Worm (Caenorhabditis elegans) whole organism, L3 larva: Measurements from ENCODE around the gene K09E3.2.

Source experiments
- R02D3.7 ChIP-seq: fragments of 150-350 bp; optimal IDR thresholded peaks from 2 replicates; lab custom pipeline; 2014; ENCODE audit warnings: missing biosample characterization, missing genetic modification characterization
- ZK546.5 ChIP-seq: sonication (generic microtip); optimal IDR thresholded peaks from 2 replicates; lab custom pipeline; 2017; ENCODE audit warnings: missing biosample characterization, missing genetic modification characterization
- aly-2 ChIP-seq: fragments of 150-350 bp; optimal IDR thresholded peaks from 2 replicates; lab custom pipeline; 2014; ENCODE audit warnings: missing biosample characterization, missing genetic modification characterization
- ama-1 ChIP-seq: fragments of 150-350 bp; optimal IDR thresholded peaks from 2 replicates; lab custom pipeline; 2018
- ceh-16 ChIP-seq: sonication (generic microtip); optimal IDR thresholded peaks from 2 replicates; lab custom pipeline; 2017; ENCODE audit warnings: missing biosample characterization, missing genetic modification characterization
- ceh-28 ChIP-seq: fragments of 150-350 bp; optimal IDR thresholded peaks from 2 replicates; lab custom pipeline; 2014; ENCODE audit warnings: missing biosample characterization, missing genetic modification reagents, missing genetic modification characterization
- ceh-82 ChIP-seq: fragments of 150-350 bp; optimal IDR thresholded peaks from 2 replicates; lab custom pipeline; 2014; ENCODE audit warnings: missing biosample characterization, missing genetic modification characterization
- ceh-9 ChIP-seq: sonication (generic microtip); optimal IDR thresholded peaks from 2 replicates; lab custom pipeline; 2018; ENCODE audit warnings: missing biosample characterization, missing genetic modification characterization
- daf-12 ChIP-seq: fragments of 150-350 bp; optimal IDR thresholded peaks from 2 replicates; lab custom pipeline; 2014; ENCODE audit warnings: missing biosample characterization, missing genetic modification reagents, missing genetic modification characterization
- egl-27 ChIP-seq: sonication (generic microtip); optimal IDR thresholded peaks from 4 replicates; lab custom pipeline; 2017; ENCODE audit warnings: missing biosample characterization, missing genetic modification reagents, missing genetic modification characterization
- egl-5 ChIP-seq: fragments of 150-350 bp; optimal IDR thresholded peaks from 2 replicates; lab custom pipeline; 2017; ENCODE audit warnings: missing biosample characterization, missing genetic modification reagents, missing genetic modification characterization, inconsistent platforms
- elt-1 ChIP-seq: fragments of 150-350 bp; optimal IDR thresholded peaks from 2 replicates; lab custom pipeline; 2014; ENCODE audit warnings: missing biosample characterization, missing genetic modification characterization
- elt-2 ChIP-seq: sonication (generic microtip); optimal IDR thresholded peaks from 2 replicates; lab custom pipeline; 2016; ENCODE audit warnings: missing genetic modification reagents, mild to moderate bottlenecking, missing genetic modification characterization, missing compliant biosample characterization
- elt-3 ChIP-seq, 3 experiments: fragments of 150-350 bp in 1 of 3; sonication (generic microtip) in 2 of 3; optimal IDR thresholded peaks; 2 replicates in 2 of 3; 4 replicates in 1 of 3; lab custom pipeline; 2014 to 2017; ENCODE audit warnings: missing biosample characterization in 3 of 3, missing genetic modification characterization in 3 of 3
- eor-1 ChIP-seq, 2 experiments: fragments of 150-350 bp; optimal IDR thresholded peaks; 2 replicates each; lab custom pipeline; 2014 to 2018; ENCODE audit warnings: missing biosample characterization in 2 of 2, missing genetic modification characterization in 2 of 2
- fkh-10 ChIP-seq: sonication (generic microtip); optimal IDR thresholded peaks from 2 replicates; lab custom pipeline; 2017; ENCODE audit warnings: missing biosample characterization, missing genetic modification reagents, missing genetic modification characterization
- fkh-2 ChIP-seq: fragments of 150-350 bp; optimal IDR thresholded peaks from 2 replicates; lab custom pipeline; 2014; ENCODE audit warnings: missing biosample characterization, missing genetic modification reagents, missing genetic modification characterization
- fos-1 ChIP-seq: fragments of 150-350 bp; optimal IDR thresholded peaks from 2 replicates; lab custom pipeline; 2014; ENCODE audit warnings: missing biosample characterization, missing genetic modification characterization
- hmg-11 ChIP-seq: sonication (generic microtip); optimal IDR thresholded peaks from 2 replicates; lab custom pipeline; 2016; ENCODE audit warnings: missing genetic modification characterization, missing compliant biosample characterization
- jun-1 ChIP-seq: fragments of 150-350 bp; optimal IDR thresholded peaks from 2 replicates; lab custom pipeline; 2014; ENCODE audit warnings: missing biosample characterization, missing genetic modification reagents, missing genetic modification characterization
- lin-15B ChIP-seq: fragments of 150-350 bp; optimal IDR thresholded peaks from 2 replicates; lab custom pipeline; 2014; ENCODE audit warnings: missing biosample characterization, missing genetic modification characterization
- lin-39 ChIP-seq: fragments of 150-350 bp; optimal IDR thresholded peaks from 2 replicates; lab custom pipeline; 2018; ENCODE audit warnings: missing biosample characterization, missing genetic modification reagents, missing genetic modification characterization
- lsy-12 ChIP-seq: sonication (generic microtip); optimal IDR thresholded peaks from 2 replicates; lab custom pipeline; 2016; ENCODE audit warnings: mild to moderate bottlenecking, missing genetic modification characterization, missing compliant biosample characterization
- mdl-1 ChIP-seq: fragments of 150-350 bp; optimal IDR thresholded peaks from 2 replicates; lab custom pipeline; 2014; ENCODE audit warnings: missing biosample characterization, missing genetic modification characterization
- mml-1 ChIP-seq: fragments of 150-350 bp; sonication (generic microtip); optimal IDR thresholded peaks from 3 replicates; lab custom pipeline; 2014; ENCODE audit warnings: missing biosample characterization, missing genetic modification characterization
- nfya-1 ChIP-seq: sonication (generic microtip); optimal IDR thresholded peaks from 2 replicates; lab custom pipeline; 2017; ENCODE audit warnings: missing genetic modification characterization, mild to moderate bottlenecking, missing compliant biosample characterization, antibody characterized with exemption, moderate library complexity; ENCODE audit not compliant: insufficient read depth
- nhr-11 ChIP-seq: fragments of 150-350 bp; optimal IDR thresholded peaks from 2 replicates; lab custom pipeline; 2014; ENCODE audit warnings: missing biosample characterization, missing genetic modification characterization
- nhr-12 ChIP-seq: fragments of 150-350 bp; optimal IDR thresholded peaks from 2 replicates; lab custom pipeline; 2014; ENCODE audit warnings: missing biosample characterization, missing genetic modification characterization
- nhr-23 ChIP-seq: fragments of 150-350 bp; optimal IDR thresholded peaks from 2 replicates; lab custom pipeline; 2014; ENCODE audit warnings: missing biosample characterization, missing genetic modification reagents, missing genetic modification characterization
- nhr-237 ChIP-seq: fragments of 150-350 bp; optimal IDR thresholded peaks from 2 replicates; lab custom pipeline; 2014; ENCODE audit warnings: missing biosample characterization, missing genetic modification characterization
- nhr-25 ChIP-seq: sonication (generic microtip); optimal IDR thresholded peaks from 2 replicates; lab custom pipeline; 2017; ENCODE audit warnings: missing biosample characterization, missing genetic modification characterization
- nhr-28 ChIP-seq: fragments of 150-350 bp; optimal IDR thresholded peaks from 2 replicates; lab custom pipeline; 2014; ENCODE audit warnings: missing biosample characterization, missing genetic modification characterization
- nhr-43 ChIP-seq: sonication (generic microtip); optimal IDR thresholded peaks from 2 replicates; lab custom pipeline; 2016; ENCODE audit warnings: mild to moderate bottlenecking, missing genetic modification characterization, missing compliant biosample characterization; ENCODE audit not compliant: poor library complexity, severe bottlenecking
- nhr-67 ChIP-seq: fragments of 150-350 bp; optimal IDR thresholded peaks from 2 replicates; lab custom pipeline; 2014; ENCODE audit warnings: missing biosample characterization, missing genetic modification characterization
- nhr-76 ChIP-seq: fragments of 150-350 bp; sonication (generic microtip); optimal IDR thresholded peaks from 5 replicates; lab custom pipeline; 2014; ENCODE audit warnings: missing biosample characterization, missing genetic modification characterization
- nhr-77 ChIP-seq: fragments of 150-350 bp; optimal IDR thresholded peaks from 2 replicates; lab custom pipeline; 2014; ENCODE audit warnings: missing biosample characterization, missing genetic modification characterization
- pha-4 ChIP-seq: fragments of 150-350 bp; optimal IDR thresholded peaks from 2 replicates; lab custom pipeline; 2014; ENCODE audit warnings: missing biosample characterization, missing genetic modification reagents, missing genetic modification characterization
- pqm-1 ChIP-seq: fragments of 150-350 bp; optimal IDR thresholded peaks from 2 replicates; lab custom pipeline; 2017; ENCODE audit warnings: missing biosample characterization, missing genetic modification characterization, inconsistent platforms
- sea-2 ChIP-seq: fragments of 150-350 bp; sonication (generic microtip); optimal IDR thresholded peaks from 4 replicates; lab custom pipeline; 2014; ENCODE audit warnings: missing biosample characterization, missing genetic modification reagents, missing genetic modification characterization
- skn-1 ChIP-seq: fragments of 150-350 bp; optimal IDR thresholded peaks from 2 replicates; lab custom pipeline; 2014; ENCODE audit warnings: missing biosample characterization, missing genetic modification characterization
- snpc-4 ChIP-seq: fragments of 150-350 bp; optimal IDR thresholded peaks from 2 replicates; lab custom pipeline; 2014; ENCODE audit warnings: missing biosample characterization, missing genetic modification characterization
- tbx-2 ChIP-seq: sonication (generic microtip); optimal IDR thresholded peaks from 2 replicates; lab custom pipeline; 2016; ENCODE audit warnings: mild to moderate bottlenecking, missing genetic modification characterization, missing compliant biosample characterization
- unc-39 ChIP-seq: sonication (generic microtip); optimal IDR thresholded peaks from 4 replicates; lab custom pipeline; 2017; ENCODE audit warnings: missing biosample characterization, missing genetic modification characterization
- unc-62 ChIP-seq: fragments of 150-350 bp; sonication (generic microtip); optimal IDR thresholded peaks from 4 replicates; lab custom pipeline; 2014; ENCODE audit warnings: missing biosample characterization, missing genetic modification reagents, missing genetic modification characterization
- zag-1 ChIP-seq: fragments of 150-350 bp; optimal IDR thresholded peaks from 2 replicates; lab custom pipeline; 2014; ENCODE audit warnings: missing biosample characterization, missing genetic modification characterization
- ztf-11 ChIP-seq: fragments of 150-350 bp; optimal IDR thresholded peaks from 2 replicates; lab custom pipeline; 2014; ENCODE audit warnings: missing biosample characterization, missing genetic modification characterization
- ztf-4 ChIP-seq: fragments of 150-350 bp; optimal IDR thresholded peaks from 2 replicates; lab custom pipeline; 2014; ENCODE audit warnings: missing biosample characterization, missing genetic modification characterization

Gene K09E3.2

ce11 chrX:17149877-17150490 lies 32.5 kb downstream of the K09E3.2 start, which contains the start of gene T23C6.4:
Gene T23C6.4 (minus strand): TSS chrX:17149927.
- TF ChIP-seq fos-1 (tag; lab: Kevin White, UChicago) (no peak), nfya-1 (tag; lab: Kevin White, UChicago) (peak; percentile 4), lin-39 (tag; lab: Kevin White, UChicago) (peak; percentile 31), nhr-25 (tag; lab: Kevin White, UChicago) (no peak), daf-12 (tag; lab: Kevin White, UChicago) (no peak), egl-27 (tag; lab: Kevin White, UChicago) (no peak)

ce11 chrX:17151160-17151711 lies 33.8 kb downstream of the K09E3.2 start, which contains the start of gene mdt-1.2:
Gene mdt-1.2 (plus strand): TSS chrX:17151522.
- TF ChIP-seq pqm-1 (tag; lab: Kevin White, UChicago) = peak; percentile 58
- no peak for TF ChIP-seq nhr-67 (tag; lab: Kevin White, UChicago)
- TF ChIP-seq ZK546.5 (tag; lab: Kevin White, UChicago) = no peak
- TF ChIP-seq unc-62 = no peak
- no peak for TF ChIP-seq ceh-16 (tag; lab: Kevin White, UChicago)
- TF ChIP-seq ceh-28 = peak; percentile 6
- no peak for TF ChIP-seq nhr-76 (tag; lab: Kevin White, UChicago)
- TF ChIP-seq nhr-23 (tag; lab: Kevin White, UChicago) = peak; percentile 52
- no peak for TF ChIP-seq ceh-82 (tag; lab: Kevin White, UChicago)
- TF ChIP-seq fos-1 (tag; lab: Kevin White, UChicago) = no peak
- TF ChIP-seq skn-1 (tag; lab: Kevin White, UChicago) = no peak
- no peak for TF ChIP-seq unc-39 (tag; lab: Kevin White, UChicago)
- no peak for TF ChIP-seq ztf-4
- TF ChIP-seq zag-1 (tag; lab: Kevin White, UChicago) = no peak
- TF ChIP-seq eor-1 (tag; optimal IDR thresholded peaks at IDR 0.05; lab: Kevin White, UChicago) = no peak
- no peak for TF ChIP-seq elt-3 (tag; optimal IDR thresholded peaks at IDR 0.05; lab: Kevin White, UChicago)
- no peak for TF ChIP-seq ztf-11 (tag; lab: Kevin White, UChicago)
- TF ChIP-seq nhr-11 (tag; lab: Kevin White, UChicago) = no peak
- TF ChIP-seq lin-15B (tag; lab: Kevin White, UChicago) = peak; percentile 41
- peak; percentile 17 for TF ChIP-seq egl-27 (tag; lab: Kevin White, UChicago)
- peak; percentile 50 for TF ChIP-seq elt-2 (tag; lab: Kevin White, UChicago)
- no peak for TF ChIP-seq ceh-9 (tag; lab: Kevin White, UChicago)
- TF ChIP-seq hmg-11 (tag; lab: Kevin White, UChicago) = peak; percentile 84
- TF ChIP-seq egl-5 (tag; lab: Kevin White, UChicago) = peak; percentile 69
- TF ChIP-seq nhr-12 = no peak
- peak; percentile 24 for TF ChIP-seq elt-1
- no peak for TF ChIP-seq daf-12 (tag; lab: Kevin White, UChicago)
- peak; percentile 91 for TF ChIP-seq pha-4
- no peak for TF ChIP-seq jun-1
- TF ChIP-seq sea-2 (GFP tag; lab: Kevin White, UChicago) = peak; percentile 67
- TF ChIP-seq fkh-10 = no peak
- TF ChIP-seq nhr-43 (tag; lab: Kevin White, UChicago) = peak; percentile 48
- peak; percentile 54 for TF ChIP-seq tbx-2 (tag; lab: Kevin White, UChicago)
- TF ChIP-seq mdl-1 = no peak
- no peak for TF ChIP-seq nhr-237 (tag; lab: Kevin White, UChicago)
- peak; percentile 62 for TF ChIP-seq nhr-25 (tag; lab: Kevin White, UChicago)
- peak; percentile 13 for TF ChIP-seq lsy-12
- TF ChIP-seq mml-1 (tag; lab: Kevin White, UChicago) = no peak
- TF ChIP-seq ama-1 (lab: Kevin White, UChicago) = no peak
- no peak for TF ChIP-seq aly-2
- peak; percentile 62 for TF ChIP-seq lin-39 (tag; lab: Kevin White, UChicago)
- TF ChIP-seq fkh-2 = no peak
- TF ChIP-seq nhr-77 (tag; lab: Kevin White, UChicago) = no peak
- no peak for TF ChIP-seq nhr-28
- TF ChIP-seq nfya-1 (tag; lab: Kevin White, UChicago) = peak; percentile 84
- TF ChIP-seq snpc-4 (tag; lab: Kevin White, UChicago) = peak; percentile 65
- TF ChIP-seq R02D3.7 (tag; lab: Kevin White, UChicago) = no peak
- TF ChIP-seq, all 47 proteins: peak for 18
